Worm (Caenorhabditis elegans): Measurements from ENCODE around the gene W01F3.2.

Gene W01F3.2

DNA sequence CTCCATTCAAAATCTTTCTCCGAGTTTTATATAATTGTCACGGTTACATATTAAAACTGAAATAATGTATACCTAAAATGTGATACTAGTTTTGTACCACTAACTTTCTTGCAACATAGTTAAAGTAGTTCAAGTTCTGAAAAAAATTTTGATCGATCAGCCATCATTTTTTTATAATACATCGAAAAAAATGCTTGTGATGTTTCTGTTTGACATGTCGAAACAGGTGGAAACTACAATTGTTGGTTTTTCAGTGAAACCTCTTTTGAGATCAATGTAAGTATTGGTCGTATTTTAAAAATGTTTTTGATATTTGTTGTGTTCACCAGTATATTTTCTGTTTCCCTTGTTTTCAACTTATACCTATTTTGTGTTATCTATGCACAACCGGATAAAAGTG is 20.8 kb upstream of the W01F3.2 start, which contains the start of gene srxa-14:
srxa-14 (plus strand) TSS at position 301 of the 400 bp plus-strand sequence.
- TF ChIP-seq unc-39 (tag; optimal IDR thresholded peaks at IDR 0.05), result no peak
- TF ChIP-seq snpc-4 (tag; optimal IDR thresholded peaks at IDR 0.05), result no peak
- no peak for TF ChIP-seq elt-3 (tag; optimal IDR thresholded peaks at IDR 0.05)
- no peak for TF ChIP-seq nhr-28 (tag; optimal IDR thresholded peaks at IDR 0.05)
- no peak for TF ChIP-seq ceh-83 (GFP tag; optimal IDR thresholded peaks at IDR 0.05)
- no peak for TF ChIP-seq zip-8 (tag; optimal IDR thresholded peaks at IDR 0.05)
- no peak for TF ChIP-seq bed-3 (GFP tag; optimal IDR thresholded peaks at IDR 0.05)
- no peak for TF ChIP-seq hlh-1 (tag; optimal IDR thresholded peaks at IDR 0.05)

- TF ChIP-seq ceh-83 (GFP tag; optimal IDR thresholded peaks at IDR 0.05) (no peak), pha-4 (tag; optimal IDR thresholded peaks at IDR 0.05) (no peak), drap-1 (GFP tag; optimal IDR thresholded peaks at IDR 0.05) (no peak), unc-39 (tag; optimal IDR thresholded peaks at IDR 0.05) (no peak), lin-32 (GFP tag; optimal IDR thresholded peaks at IDR 0.05) (no peak), ztf-11 (tag; optimal IDR thresholded peaks at IDR 0.05) (no peak), mls-2 (tag; optimal IDR thresholded peaks at IDR 0.05) (no peak), hlh-1 (tag; optimal IDR thresholded peaks at IDR 0.05) (no peak), sptf-1 (tag; optimal IDR thresholded peaks at IDR 0.05) (no peak), ceh-39 (tag; optimal IDR thresholded peaks at IDR 0.05) (no peak), elt-1 (tag; optimal IDR thresholded peaks at IDR 0.05; ENCODE audit: borderline replicate concordance, insufficient read depth) (no peak), nhr-28 (tag; optimal IDR thresholded peaks at IDR 0.05) (no peak), cnd-1 (tag; optimal IDR thresholded peaks at IDR 0.05) (no peak), lin-13 (tag; optimal IDR thresholded peaks at IDR 0.05) (no peak)
These were observed 18.2 kb upstream of the W01F3.2 start, which contains the start of gene srxa-15 for ce11 chrV:20641896-20642295. TSS of gene srxa-15 (plus strand) at chrV:20642196.

ce11 chrV:20645479-20645878 is 14.6 kb upstream of the W01F3.2 start:
- TF ChIP-seq nhr-2 (tag; optimal IDR thresholded peaks at IDR 0.05), result no peak
- TF ChIP-seq blmp-1 (tag; optimal IDR thresholded peaks at IDR 0.05), result no peak
- TF ChIP-seq flh-1 (GFP tag; optimal IDR thresholded peaks at IDR 0.05), result no peak
- TF ChIP-seq ces-1 (GFP tag; optimal IDR thresholded peaks at IDR 0.05), result peak; percentile 90
- no peak for TF ChIP-seq lin-13 (tag; optimal IDR thresholded peaks at IDR 0.05)
- TF ChIP-seq zip-8 (tag; optimal IDR thresholded peaks at IDR 0.05), result no peak
- TF ChIP-seq nhr-237 (tag; optimal IDR thresholded peaks at IDR 0.05), result no peak

DNA sequence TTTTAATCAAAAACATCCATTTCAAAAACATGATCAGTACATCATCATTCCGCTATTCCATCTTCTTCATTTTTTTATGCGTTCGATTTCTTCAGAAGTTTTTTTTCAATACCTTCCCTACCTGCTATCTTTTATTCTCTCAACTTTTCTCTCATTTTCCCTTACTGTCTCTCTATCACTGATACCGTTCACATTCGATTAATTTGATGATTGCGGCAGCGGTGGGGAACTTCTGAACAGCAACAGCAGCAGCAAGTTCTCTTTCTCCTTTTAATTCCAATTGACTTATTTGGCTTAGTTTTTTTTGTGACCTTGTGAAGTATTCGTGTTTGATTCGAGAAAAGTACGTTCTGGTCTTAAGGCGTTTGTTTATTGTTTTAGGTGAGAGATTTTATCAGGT is 11.3 kb upstream of the W01F3.2 start:
- no peak for TF ChIP-seq ztf-11 (tag; optimal IDR thresholded peaks at IDR 0.05)
- TF ChIP-seq ham-2 (GFP tag; optimal IDR thresholded peaks at IDR 0.05), result no peak
- no peak for TF ChIP-seq lsy-2 (tag; optimal IDR thresholded peaks at IDR 0.05)
- no peak for TF ChIP-seq blmp-1 (tag; optimal IDR thresholded peaks at IDR 0.05)
- TF ChIP-seq zip-8 (tag; optimal IDR thresholded peaks at IDR 0.05), result no peak

- TF ChIP-seq M03D4.4 (tag; optimal IDR thresholded peaks at IDR 0.05), result no peak
- peak; percentile 54 for TF ChIP-seq ces-1 (GFP tag; optimal IDR thresholded peaks at IDR 0.05)
These were observed 8.2 kb upstream of the W01F3.2 start for ce11 chrV:20651923-20652322.

DNA sequence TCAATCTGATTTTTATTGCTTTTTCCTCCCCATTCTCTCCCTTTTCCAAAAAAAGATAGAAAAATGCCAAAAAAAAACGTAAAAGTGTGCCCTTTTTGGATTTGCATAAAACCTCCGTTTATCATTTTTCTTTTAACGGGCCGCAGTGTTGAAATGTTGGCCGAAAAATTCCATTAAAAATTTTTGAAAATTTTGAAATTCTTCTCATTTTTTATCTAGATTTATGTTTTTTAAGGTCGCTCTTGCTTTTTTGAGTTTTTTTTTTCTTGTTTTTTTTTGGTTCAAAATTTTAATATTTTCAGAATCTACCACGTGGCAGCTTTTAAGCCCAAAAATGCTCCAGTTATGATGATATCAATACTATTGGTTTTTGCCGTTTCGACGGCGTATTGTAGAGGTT is 5.8 kb upstream of the W01F3.2 start, which contains the start of gene mnr-1:
mnr-1 (plus strand) TSS at position 301 of the 400 bp plus-strand sequence.
- TF ChIP-seq M03D4.4 (tag; optimal IDR thresholded peaks at IDR 0.05) (no peak), elt-1 (tag; optimal IDR thresholded peaks at IDR 0.05; ENCODE audit: borderline replicate concordance, insufficient read depth) (no peak), ztf-11 (tag; optimal IDR thresholded peaks at IDR 0.05) (no peak), nhr-12 (tag; optimal IDR thresholded peaks at IDR 0.05) (no peak), drap-1 (GFP tag; optimal IDR thresholded peaks at IDR 0.05) (no peak), snpc-4 (tag; optimal IDR thresholded peaks at IDR 0.05) (no peak), hlh-1 (tag; optimal IDR thresholded peaks at IDR 0.05) (no peak), nhr-237 (tag; optimal IDR thresholded peaks at IDR 0.05) (no peak), elt-3 (tag; optimal IDR thresholded peaks at IDR 0.05) (no peak), unc-39 (tag; optimal IDR thresholded peaks at IDR 0.05) (no peak), blmp-1 (tag; optimal IDR thresholded peaks at IDR 0.05) (no peak), mls-2 (tag; optimal IDR thresholded peaks at IDR 0.05) (no peak), pha-4 (tag; optimal IDR thresholded peaks at IDR 0.05) (no peak), tbx-8 (GFP tag; optimal IDR thresholded peaks at IDR 0.05) (no peak), ceh-43 (GFP tag; optimal IDR thresholded peaks at IDR 0.05) (no peak), unc-62 (GFP tag; optimal IDR thresholded peaks at IDR 0.05) (no peak)
